Fruit fly (Drosophila melanogaster): Measurements from ENCODE around the gene dnc.

- no peak for TF ChIP-seq CG8478 (optimal IDR thresholded peaks at IDR 0.05)
- no peak for TF ChIP-seq CTCF (optimal IDR thresholded peaks at IDR 0.05)
Observed at dm6 chrX:3143235-3144030, 32.8 kb upstream of the dnc start.

Data from S2 (cell line).